Fruit fly (Drosophila melanogaster) whole organism, pupa: ENCODE data around the gene CG15145.

Source experiments
- CG10348 ChIP-seq: fragments of 200-800 bp; sonication (Bioruptor generic); IDR thresholded peaks from 2 replicates; pipeline ENCODE4 v1.3.6; 2022; ENCODE audit warnings: missing biosample characterization, missing genetic modification characterization
- CG13204 ChIP-seq: fragments of 200-800 bp; sonication (Bioruptor generic); optimal IDR thresholded peaks from 2 replicates; lab custom pipeline; 2018; ENCODE audit warnings: missing biosample characterization, mild to moderate bottlenecking, missing genetic modification characterization, moderate library complexity
- CG14655 ChIP-seq: fragments of 200-800 bp; sonication (Bioruptor generic); optimal IDR thresholded peaks from 3 replicates; lab custom pipeline; 2017; ENCODE audit warnings: mild to moderate bottlenecking, missing biosample characterization, missing genetic modification reagents, missing genetic modification characterization
- CG17806 ChIP-seq: fragments of 200-800 bp; sonication (Bioruptor generic); optimal IDR thresholded peaks from 2 replicates; lab custom pipeline; 2018; ENCODE audit warnings: missing biosample characterization, mild to moderate bottlenecking, missing genetic modification characterization, moderate library complexity
- CG8159 ChIP-seq: fragments of 200-800 bp; sonication (Bioruptor generic); optimal IDR thresholded peaks from 3 replicates; lab custom pipeline; 2018; ENCODE audit warnings: missing biosample characterization, mild to moderate bottlenecking, missing genetic modification characterization, moderate library complexity
- CG8301 ChIP-seq: fragments of 200-800 bp; sonication (Bioruptor generic); optimal IDR thresholded peaks from 2 replicates; lab custom pipeline; 2018; ENCODE audit warnings: missing biosample characterization, mild to moderate bottlenecking, missing genetic modification characterization
- CG9948 ChIP-seq: fragments of 200-800 bp; sonication (Bioruptor generic); optimal IDR thresholded peaks from 2 replicates; lab custom pipeline; 2018; ENCODE audit warnings: missing biosample characterization, mild to moderate bottlenecking, missing genetic modification characterization, moderate library complexity
- rn ChIP-seq: fragments of 200-800 bp; sonication (Bioruptor generic); IDR thresholded peaks from 2 replicates; pipeline ENCODE4 v1.3.6; 2022; ENCODE audit warnings: missing biosample characterization, missing genetic modification characterization

dm6 chr2L:17559275-17559674 is 27.2 kb upstream of the CG15145 start:
- TF ChIP-seq CG17806 (tag; lab: Kevin White, UChicago) (no peak), CG8159 (no peak), rn (GFP tag; lab: Robert Waterston, UW) (no peak), CG14655 (GFP tag; lab: Kevin White, UChicago) (no peak), CG13204 (GFP tag; lab: Kevin White, UChicago) (no peak), CG9948 (tag; lab: Kevin White, UChicago) (no peak), CG8301 (tag; lab: Kevin White, UChicago) (no peak), CG10348 (GFP tag; lab: Robert Waterston, UW) (no peak)
